Worm (Caenorhabditis elegans): ENCODE measurements around the gene C07C7.1.
"Not testable (repeated sequence)": the region's sequence is repeated elsewhere in the genome, so short reads cannot be mapped to it uniquely, and the experiment has no call there.

- TF ChIP-seq sem-4 (tag; optimal IDR thresholded peaks at IDR 0.05); unc-62 (GFP tag; optimal IDR thresholded peaks at IDR 0.05): not testable (repeated sequence)
These were observed 11.5 kb downstream of the C07C7.1 start for ce11 chrIV:9196023-9196636.
